Fruit fly (Drosophila melanogaster) whole organism, adult: Measurements from ENCODE around the gene CG34174.
A peak's percentile ranks its signal among the peaks of the same experiment; 100 is the strongest.

ENCODE experiments used
- CG11617 ChIP-seq: fragments of 200-800 bp; sonication (Bioruptor generic); optimal IDR thresholded peaks from 2 replicates; lab custom pipeline; 2017; ENCODE audit warnings: mild to moderate bottlenecking, missing biosample characterization, missing genetic modification reagents, missing genetic modification characterization
- CG12768 ChIP-seq: fragments of 200-800 bp; sonication (Bioruptor generic); optimal IDR thresholded peaks from 2 replicates; lab custom pipeline; 2017; ENCODE audit warnings: missing biosample characterization, missing genetic modification characterization, mild to moderate bottlenecking, moderate library complexity, missing genetic modification reagents
- CG14711 ChIP-seq: fragments of 200-800 bp; sonication (Bioruptor generic); optimal IDR thresholded peaks from 2 replicates; lab custom pipeline; 2018; ENCODE audit warnings: missing biosample characterization, mild to moderate bottlenecking, missing genetic modification characterization, moderate library complexity
- CG1620 ChIP-seq: fragments of 200-800 bp; sonication (Bioruptor generic); optimal IDR thresholded peaks from 2 replicates; lab custom pipeline; 2016; ENCODE audit warnings: missing biosample characterization, missing genetic modification characterization
- CG33017 ChIP-seq: fragments of 200-800 bp; sonication (Bioruptor generic); optimal IDR thresholded peaks from 2 replicates; lab custom pipeline; 2018; ENCODE audit warnings: missing biosample characterization, mild to moderate bottlenecking, missing genetic modification characterization, moderate library complexity
- CG5204 ChIP-seq: fragments of 200-800 bp; sonication (Bioruptor generic); optimal IDR thresholded peaks from 2 replicates; lab custom pipeline; 2016; ENCODE audit warnings: missing biosample characterization, missing genetic modification characterization
- CG7045 ChIP-seq: fragments of 200-800 bp; sonication (Bioruptor generic); optimal IDR thresholded peaks from 2 replicates; lab custom pipeline; 2017; ENCODE audit warnings: missing biosample characterization, mild to moderate bottlenecking, missing genetic modification characterization
- CG7101 ChIP-seq: fragments of 200-800 bp; sonication (Bioruptor generic); optimal IDR thresholded peaks from 2 replicates; lab custom pipeline; 2018; ENCODE audit warnings: missing biosample characterization, mild to moderate bottlenecking, missing genetic modification characterization, moderate library complexity
- Clk ChIP-seq: fragments of 200-800 bp; sonication (Bioruptor generic); optimal IDR thresholded peaks from 2 replicates; lab custom pipeline; 2017; ENCODE audit warnings: missing biosample characterization, missing genetic modification characterization
- Crg-1 ChIP-seq: fragments of 200-800 bp; sonication (Bioruptor generic); optimal IDR thresholded peaks from 2 replicates; lab custom pipeline; 2016; ENCODE audit warnings: missing biosample characterization, missing genetic modification characterization
- Hr96 ChIP-seq: fragments of 200-800 bp; sonication (Bioruptor generic); optimal IDR thresholded peaks from 2 replicates; lab custom pipeline; 2016; ENCODE audit warnings: missing biosample characterization, missing genetic modification characterization
- Mnt ChIP-seq: fragments of 200-800 bp; sonication (Bioruptor generic); optimal IDR thresholded peaks from 2 replicates; lab custom pipeline; 2016; ENCODE audit warnings: missing biosample characterization, mild to moderate bottlenecking, missing genetic modification characterization
- bab1 ChIP-seq: fragments of 200-800 bp; sonication (Bioruptor generic); optimal IDR thresholded peaks from 3 replicates; lab custom pipeline; 2019; ENCODE audit warnings: missing biosample characterization, mild to moderate bottlenecking, missing genetic modification characterization, moderate library complexity
- cic ChIP-seq: fragments of 200-800 bp; sonication (Bioruptor generic); optimal IDR thresholded peaks from 2 replicates; lab custom pipeline; 2017; ENCODE audit warnings: missing biosample characterization, mild to moderate bottlenecking, missing genetic modification characterization, moderate library complexity
- cnc ChIP-seq, 2 experiments: fragments of >200 bp; optimal IDR thresholded peaks; 2 replicates each; lab custom pipeline; 2017
- kay ChIP-seq: fragments of 200-800 bp; sonication (Bioruptor generic); peaks from one replicate; lab custom pipeline; 2016; ENCODE audit warnings: missing biosample characterization, missing genetic modification characterization, borderline replicate concordance
- ovo ChIP-seq: fragments of 200-800 bp; sonication (Bioruptor generic); optimal IDR thresholded peaks from 2 replicates; lab custom pipeline; 2016; ENCODE audit warnings: missing biosample characterization, missing genetic modification characterization
- pad ChIP-seq: fragments of 200-800 bp; sonication (Bioruptor generic); optimal IDR thresholded peaks from 3 replicates; lab custom pipeline; 2017; ENCODE audit warnings: missing biosample characterization, missing genetic modification characterization, mild to moderate bottlenecking, moderate library complexity, missing genetic modification reagents
- tj ChIP-seq: fragments of 200-800 bp; sonication (Bioruptor generic); optimal IDR thresholded peaks from 3 replicates; lab custom pipeline; 2017; ENCODE audit warnings: missing biosample characterization, mild to moderate bottlenecking, missing genetic modification characterization, moderate library complexity
- toe ChIP-seq: fragments of 200-800 bp; sonication (Bioruptor generic); optimal IDR thresholded peaks from 2 replicates; lab custom pipeline; 2016; ENCODE audit warnings: missing biosample characterization, missing genetic modification characterization

Gene CG34174

DNA sequence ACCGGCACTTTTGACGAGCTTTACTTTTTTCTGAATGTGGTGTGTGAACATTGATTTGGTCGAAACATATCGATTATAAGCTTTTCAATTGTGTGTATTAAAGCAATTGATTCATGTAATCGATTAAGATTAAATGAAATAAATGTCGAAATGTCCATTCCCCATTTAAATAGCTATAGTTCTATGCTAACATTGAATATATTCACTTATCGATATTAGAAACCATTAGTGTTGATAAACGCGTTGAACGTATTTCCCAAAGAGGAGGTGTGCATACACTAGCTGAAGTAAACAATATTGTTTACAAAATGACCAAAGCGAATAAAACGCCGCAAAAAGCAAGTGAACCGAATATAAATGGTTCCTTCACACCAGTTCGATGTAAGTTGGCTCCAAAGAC lies at the start of gene CG34174, which contains the start of gene Uch:
TSS of gene CG34174 (plus strand) at position 263 of the 400 bp plus-strand sequence.
TSS of gene Uch (minus strand) at position 208 of the 400 bp plus-strand sequence.
- peak; percentile 87 for TF ChIP-seq bab1 (GFP tag; lab: Kevin White, UChicago)
- TF ChIP-seq toe (GFP tag; lab: Kevin White, UChicago) = no peak
- TF ChIP-seq Hr96 (GFP tag; lab: Kevin White, UChicago) = no peak
- TF ChIP-seq tj (GFP tag; lab: Kevin White, UChicago) = no peak
- TF ChIP-seq kay (GFP tag; lab: Kevin White, UChicago) = no peak
- peak; percentile 24 for TF ChIP-seq CG12768 (GFP tag; lab: Kevin White, UChicago)
- peak; percentile 49 for TF ChIP-seq cic
- peak; percentile 11 for TF ChIP-seq CG7045 (GFP tag; lab: Kevin White, UChicago)
- TF ChIP-seq Mnt (GFP tag; lab: Kevin White, UChicago) = peak; percentile 54
- peak; percentile 78 for TF ChIP-seq Crg-1
- TF ChIP-seq CG33017 (tag; lab: Kevin White, UChicago) = no peak
- TF ChIP-seq pad (GFP tag; lab: Kevin White, UChicago) = peak; percentile 64
- TF ChIP-seq CG11617 (GFP tag; lab: Kevin White, UChicago) = peak; percentile 51
- TF ChIP-seq Clk = no peak
- peak; percentile 25 for TF ChIP-seq ovo (GFP tag; lab: Kevin White, UChicago)
- TF ChIP-seq CG7101 (tag; lab: Kevin White, UChicago) = peak; percentile 62
- TF ChIP-seq CG5204 (GFP tag; lab: Kevin White, UChicago) = no peak
- TF ChIP-seq cnc (optimal IDR thresholded peaks at IDR 0.05; lab: Kevin White, UChicago) = no peak
- peak; percentile 7 for TF ChIP-seq CG14711
- TF ChIP-seq CG1620 (GFP tag; lab: Kevin White, UChicago) = peak; percentile 42

DNA sequence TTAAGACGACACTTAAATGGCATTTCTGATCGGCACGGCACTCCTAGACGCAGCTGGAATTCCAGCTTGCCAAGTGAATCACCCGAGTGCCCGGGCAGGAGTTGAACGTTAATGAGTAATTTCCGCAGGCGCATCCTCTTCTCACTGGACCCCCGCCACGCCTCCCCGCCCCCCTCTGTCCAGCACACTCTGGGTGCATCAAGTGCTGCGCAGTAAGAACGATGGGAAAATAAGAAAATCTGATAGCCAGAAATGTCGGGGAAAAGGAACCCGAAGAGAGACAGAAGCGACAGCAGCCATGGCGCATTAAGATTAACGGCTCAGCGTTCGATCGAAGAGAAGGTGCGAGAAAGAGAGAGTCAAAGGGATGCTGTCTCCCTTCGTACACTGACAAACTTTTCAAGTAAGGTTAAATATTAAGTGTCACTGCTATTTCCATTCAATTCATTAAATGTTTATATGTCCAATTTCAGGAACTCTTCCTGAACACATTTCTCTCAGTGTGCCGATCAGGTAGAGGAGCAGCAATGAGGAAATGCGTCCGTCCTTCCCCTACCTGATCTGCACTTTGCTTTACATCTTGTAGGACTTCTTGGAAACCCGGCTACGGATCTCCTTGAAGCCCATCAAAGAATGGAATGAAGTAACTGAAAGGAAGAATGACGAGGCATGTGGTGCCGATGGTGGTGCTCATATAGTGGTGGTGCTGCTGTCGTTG lies 49.4 kb upstream of the CG34174 start:
- TF ChIP-seq CG12768 (GFP tag; lab: Kevin White, UChicago) = no peak
- no peak for TF ChIP-seq CG1620 (GFP tag; lab: Kevin White, UChicago)
- TF ChIP-seq CG7101 (tag; lab: Kevin White, UChicago) = no peak
- peak; percentile 3 for TF ChIP-seq pad (GFP tag; lab: Kevin White, UChicago)

DNA sequence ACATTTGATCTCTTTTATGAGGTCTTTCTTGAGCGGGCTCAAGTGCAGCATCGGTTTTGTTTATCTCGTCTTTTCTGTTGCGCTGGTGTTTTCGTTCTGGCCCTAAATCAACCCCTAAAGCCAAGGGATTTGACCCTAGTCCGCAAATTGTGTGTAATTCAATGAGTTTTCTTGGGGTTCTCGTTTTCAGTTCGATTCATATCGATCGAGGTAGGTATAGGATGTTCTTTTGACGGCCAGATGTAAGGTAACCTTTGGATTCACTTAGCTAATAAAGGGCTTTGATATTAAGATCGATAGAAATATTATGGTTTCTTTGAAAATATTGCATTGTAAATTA lies 48.9 kb upstream of the CG34174 start:
- TF ChIP-seq kay (GFP tag; lab: Kevin White, UChicago) (no peak), Mnt (GFP tag; lab: Kevin White, UChicago) (no peak), toe (GFP tag; lab: Kevin White, UChicago) (no peak), CG5204 (GFP tag; lab: Kevin White, UChicago) (no peak), CG33017 (tag; lab: Kevin White, UChicago) (no peak)

DNA sequence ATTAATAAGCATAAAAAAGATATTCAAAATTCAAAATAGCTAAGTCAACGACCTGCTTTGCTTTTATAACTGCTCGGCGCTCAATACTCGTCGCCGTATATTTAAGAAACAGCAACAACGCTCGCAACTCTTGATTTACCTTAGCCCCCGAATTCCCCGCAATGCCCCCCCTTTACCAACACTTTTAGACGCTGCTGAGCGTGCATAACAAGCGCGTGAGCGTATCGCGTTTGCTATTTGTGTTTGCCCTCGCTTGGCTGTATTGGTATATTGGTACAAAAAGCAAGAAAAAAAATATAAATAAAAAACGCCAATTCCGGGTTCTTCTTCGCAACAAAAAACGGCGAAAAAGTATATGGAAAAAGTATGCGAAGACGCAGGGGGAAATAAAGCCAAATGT lies 48.2 kb upstream of the CG34174 start:
- TF ChIP-seq Clk (no peak), cnc (optimal IDR thresholded peaks at IDR 0.05; lab: Kevin White, UChicago) (no peak), CG11617 (GFP tag; lab: Kevin White, UChicago) (peak; percentile 56), ovo (GFP tag; lab: Kevin White, UChicago) (no peak), toe (GFP tag; lab: Kevin White, UChicago) (peak; percentile 4), bab1 (GFP tag; lab: Kevin White, UChicago) (peak; percentile 31), CG12768 (GFP tag; lab: Kevin White, UChicago) (peak; percentile 27), Mnt (GFP tag; lab: Kevin White, UChicago) (peak; percentile 69), cic (peak; percentile 51), pad (GFP tag; lab: Kevin White, UChicago) (peak; percentile 19), CG14711 (peak; percentile 26), tj (GFP tag; lab: Kevin White, UChicago) (peak; percentile 100), CG33017 (tag; lab: Kevin White, UChicago) (no peak), CG1620 (GFP tag; lab: Kevin White, UChicago) (peak; percentile 6), Hr96 (GFP tag; lab: Kevin White, UChicago) (no peak), CG7101 (tag; lab: Kevin White, UChicago) (peak; percentile 19)

DNA sequence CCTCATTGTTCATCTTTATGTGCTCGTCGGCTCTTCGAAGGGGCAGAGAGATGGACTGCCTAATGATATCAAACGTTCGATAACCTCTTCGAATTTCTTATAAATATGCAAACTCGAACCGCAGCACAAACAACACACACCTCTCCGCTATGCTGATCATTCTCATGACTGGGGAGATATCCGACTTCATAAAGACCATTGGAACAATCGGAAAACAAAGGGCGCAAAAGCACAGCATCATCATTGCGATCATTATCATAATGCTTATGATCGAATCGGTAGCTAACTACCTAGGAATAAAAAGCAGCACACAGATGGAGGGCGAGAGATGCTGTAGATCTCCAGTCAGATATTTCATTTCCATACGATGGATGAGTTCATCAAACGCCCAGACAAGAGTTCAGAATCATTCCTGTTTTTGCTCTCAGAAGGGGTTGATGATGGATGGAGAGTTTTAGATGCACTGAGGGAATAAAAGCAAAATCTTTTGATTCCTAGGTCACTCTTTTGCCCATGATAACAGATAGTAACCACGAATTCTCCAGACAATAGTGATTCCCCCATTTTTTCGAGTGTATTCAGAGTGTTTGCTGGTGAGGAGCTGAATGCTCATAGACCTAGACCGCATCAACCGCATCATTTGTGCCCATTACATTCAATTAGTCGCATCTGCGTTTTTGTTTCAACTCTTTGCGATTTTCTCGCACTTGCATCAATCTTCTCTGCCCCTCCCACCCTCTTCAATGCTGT lies 46.9 kb upstream of the CG34174 start:
- TF ChIP-seq CG33017 (tag; lab: Kevin White, UChicago) (no peak), tj (GFP tag; lab: Kevin White, UChicago) (no peak)

DNA sequence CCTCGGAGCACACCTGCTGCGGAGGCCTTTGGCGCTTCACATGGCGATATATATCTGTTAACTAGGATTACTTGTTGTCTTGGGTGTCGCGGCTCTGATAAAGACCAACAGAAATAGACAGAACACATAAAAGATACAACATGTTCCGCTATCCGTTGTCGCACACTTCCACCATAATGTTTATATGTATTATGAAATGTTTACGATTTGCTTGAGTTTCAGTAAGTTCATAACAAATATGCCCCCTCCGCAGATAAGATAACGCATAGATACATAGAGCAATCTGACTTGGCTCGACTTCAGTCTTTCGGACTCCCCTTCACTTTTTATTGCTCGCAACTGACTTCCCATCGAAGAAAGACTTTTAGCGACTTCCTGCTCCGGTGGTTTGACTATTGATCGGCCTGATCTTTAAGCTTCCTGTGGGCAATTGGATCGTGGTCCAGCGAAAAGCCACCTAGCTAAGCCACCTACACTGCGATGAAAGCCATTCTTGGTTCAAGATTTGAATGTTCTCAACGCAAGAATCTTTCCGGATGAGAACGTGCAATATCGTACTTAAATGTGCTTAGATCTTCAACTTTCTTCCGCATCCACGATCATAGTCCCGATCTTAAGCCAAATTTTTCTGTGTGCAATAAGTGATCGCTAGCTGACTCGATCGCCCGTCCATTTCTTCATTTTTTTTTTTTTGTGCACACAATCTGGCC lies 45.7 kb upstream of the CG34174 start:
- TF ChIP-seq tj (GFP tag; lab: Kevin White, UChicago) = no peak
